Fruit fly (Drosophila melanogaster) whole organism: ENCODE measurements around the gene CG14982.

Experiments
- CG8478 ChIP-seq: fragments of >200 bp; optimal IDR thresholded peaks from 2 replicates; lab custom pipeline; 2018; ENCODE audit warnings: inconsistent platforms
- Dll ChIP-seq: fragments of >200 bp; optimal IDR thresholded peaks from 2 replicates; lab custom pipeline; 2017
- EcR ChIP-seq, 2 experiments: fragments of >200 bp; optimal IDR thresholded peaks; 2 replicates each; lab custom pipeline; 2017; ENCODE audit warnings: missing biosample characterization in 2 of 2, missing genetic modification characterization in 2 of 2, missing genetic modification reagents in 2 of 2
- pan ChIP-seq: fragments of >200 bp; optimal IDR thresholded peaks from 2 replicates; lab custom pipeline; 2017
- psq ChIP-seq: fragments of >200 bp; optimal IDR thresholded peaks from 2 replicates; lab custom pipeline; 2017
- usp ChIP-seq: fragments of >200 bp; optimal IDR thresholded peaks from 2 replicates; lab custom pipeline; 2017; ENCODE audit warnings: missing biosample characterization, missing genetic modification characterization, mixed read lengths

Gene CG14982

DNA sequence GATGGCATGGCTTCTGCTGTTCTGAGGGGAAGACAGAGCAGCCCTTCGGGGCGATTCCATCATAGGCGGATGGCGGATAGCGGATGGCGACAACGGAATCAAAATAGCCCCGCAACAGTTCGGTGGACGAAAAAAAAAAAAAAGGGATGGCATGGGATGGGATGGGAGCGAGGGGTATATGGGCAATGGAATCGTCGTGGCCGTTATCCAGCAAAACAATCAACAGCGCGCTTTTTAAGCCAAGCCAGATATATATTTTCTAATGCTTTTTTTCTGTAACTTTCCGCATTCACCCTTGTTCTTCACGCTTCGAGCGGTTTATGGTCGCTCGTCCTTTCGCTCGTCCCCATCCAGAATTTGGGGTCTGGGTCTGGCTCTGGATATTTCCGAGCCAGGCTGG is 53.0 kb downstream of the CG14982 start:
- no peak for TF ChIP-seq psq (lab: Kevin White, UChicago)
- TF ChIP-seq CG8478 (lab: Kevin White, UChicago) = no peak
- TF ChIP-seq Dll (lab: Kevin White, UChicago) = no peak
- TF ChIP-seq usp (GFP tag; lab: Kevin White, UChicago) = no peak
- no peak for TF ChIP-seq EcR (GFP tag; optimal IDR thresholded peaks at IDR 0.05; lab: Kevin White, UChicago)
- TF ChIP-seq pan = no peak
